Fruit fly (Drosophila melanogaster) whole organism: ENCODE measurements around the gene rho-6.

ENCODE experiments used
- CG8478 ChIP-seq: fragments of >200 bp; optimal IDR thresholded peaks from 2 replicates; lab custom pipeline; 2018; ENCODE audit warnings: inconsistent platforms
- Dll ChIP-seq: fragments of >200 bp; optimal IDR thresholded peaks from 2 replicates; lab custom pipeline; 2017
- EcR ChIP-seq, 2 experiments: fragments of >200 bp; optimal IDR thresholded peaks; 2 replicates each; lab custom pipeline; 2017; ENCODE audit warnings: missing biosample characterization in 2 of 2, missing genetic modification characterization in 2 of 2, missing genetic modification reagents in 2 of 2
- pan ChIP-seq: fragments of >200 bp; optimal IDR thresholded peaks from 2 replicates; lab custom pipeline; 2017
- usp ChIP-seq: fragments of >200 bp; optimal IDR thresholded peaks from 2 replicates; lab custom pipeline; 2017; ENCODE audit warnings: missing biosample characterization, missing genetic modification characterization, mixed read lengths

dm6 chr2L:12112943-12113557, 20.2 kb downstream of the rho-6 start:
- no peak for TF ChIP-seq EcR (GFP tag; optimal IDR thresholded peaks at IDR 0.05; lab: Kevin White, UChicago)
- TF ChIP-seq usp (GFP tag; lab: Kevin White, UChicago), result no peak
- TF ChIP-seq CG8478 (lab: Kevin White, UChicago), result no peak
- TF ChIP-seq Dll (lab: Kevin White, UChicago), result no peak
- TF ChIP-seq pan, result no peak
